Fruit fly (Drosophila melanogaster): ENCODE data around the gene CG3062.

CG3062 gene

DNA sequence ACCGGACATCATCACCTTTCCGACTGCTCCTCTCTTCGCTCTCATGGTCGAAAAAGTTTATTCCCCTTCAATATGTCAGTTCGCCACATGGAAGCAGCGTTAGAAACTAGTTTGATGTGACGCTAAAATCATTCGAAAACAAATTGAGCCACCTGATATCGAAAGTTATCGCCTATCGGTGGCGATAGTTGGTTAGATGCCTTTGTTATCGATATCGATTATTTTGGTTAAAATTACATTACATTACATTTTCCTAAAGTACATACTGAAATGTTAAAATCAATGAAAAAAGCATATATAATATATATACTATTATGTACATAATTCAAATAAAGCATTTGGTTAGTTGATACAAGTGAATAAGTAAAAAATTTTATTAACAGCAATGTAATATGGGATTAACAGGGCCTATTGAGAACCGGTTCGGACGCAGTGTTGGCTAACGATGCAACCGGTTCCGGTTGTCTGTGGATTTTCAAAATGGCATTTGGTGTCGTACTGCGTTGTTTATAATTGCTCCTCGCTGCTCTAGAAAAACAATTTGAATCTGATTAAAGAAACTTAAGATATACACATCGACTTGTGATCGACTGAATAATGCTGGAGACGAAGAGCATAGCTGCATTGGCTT is 8.7 kb downstream of the CG3062 start, which contains the start of the genes Alms1a and pon (continued):
- peak; percentile 35 for TF ChIP-seq CG2116 (GFP tag; optimal IDR thresholded peaks at IDR 0.05)
- TF ChIP-seq ato (GFP tag; IDR thresholded peaks at IDR 0.05; ENCODE audit: partially characterized antibody), result peak; percentile 90
- peak; percentile 53 for TF ChIP-seq BEAF-32 (GFP tag; optimal IDR thresholded peaks at IDR 0.05)
- peak; percentile 82 for TF ChIP-seq sna (GFP tag; IDR thresholded peaks at IDR 0.05; ENCODE audit: partially characterized antibody)
- peak; percentile 83 for TF ChIP-seq Bgb (GFP tag; IDR thresholded peaks at IDR 0.05; ENCODE audit: partially characterized antibody)
- peak; percentile 79 for TF ChIP-seq unc-4 (GFP tag; IDR thresholded peaks at IDR 0.05; ENCODE audit: partially characterized antibody)
- TF ChIP-seq trem (tag; optimal IDR thresholded peaks at IDR 0.05), result peak; percentile 17
- peak; percentile 94 for TF ChIP-seq hb (GFP tag; IDR thresholded peaks at IDR 0.05; ENCODE audit: partially characterized antibody)
- TF ChIP-seq mld (GFP tag; IDR thresholded peaks at IDR 0.05; ENCODE audit: partially characterized antibody), result peak; percentile 90
- TF ChIP-seq cg (GFP tag; optimal IDR thresholded peaks at IDR 0.05), result no peak
- TF ChIP-seq h (optimal IDR thresholded peaks at IDR 0.05), result no peak
- peak; percentile 94 for TF ChIP-seq bbx (GFP tag; IDR thresholded peaks at IDR 0.05; ENCODE audit: partially characterized antibody)
- TF ChIP-seq Med (GFP tag), result peak; percentile 23
- TF ChIP-seq YL-1 (GFP tag; optimal IDR thresholded peaks at IDR 0.05), result peak; percentile 11
- peak; percentile 38; the same call in 1 of the 2 replicates for TF ChIP-seq CG2129 (GFP tag; IDR thresholded peaks at IDR 0.05; ENCODE audit: partially characterized antibody)
- peak; percentile 60 for TF ChIP-seq stwl (tag; optimal IDR thresholded peaks at IDR 0.05)

DNA sequence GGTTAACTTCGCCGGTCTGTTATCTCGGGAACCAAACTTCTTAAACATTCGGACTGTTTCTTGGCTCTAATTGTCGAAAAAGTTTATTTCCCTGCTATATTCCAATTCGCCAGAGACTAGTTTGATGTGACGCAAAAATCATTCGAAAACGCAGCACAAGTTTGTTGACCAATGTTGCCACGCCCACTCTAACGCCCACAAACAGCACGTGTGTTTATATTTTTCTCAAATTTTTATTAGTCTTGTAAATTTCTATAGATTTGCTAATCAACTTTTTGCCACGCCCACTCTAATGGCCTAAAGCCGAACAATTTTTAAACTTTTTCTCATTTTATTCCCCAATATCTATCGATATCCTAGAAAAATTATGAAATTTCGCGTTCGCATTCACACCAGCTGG is 13.8 kb downstream of the CG3062 start, which contains the start of gene Alms1b:
TSS of gene Alms1b (minus strand) at position 101 of the 400 bp plus-strand sequence.
- no peak for TF ChIP-seq ci (GFP tag; IDR thresholded peaks at IDR 0.05)
- TF ChIP-seq CG14965 (GFP tag; optimal IDR thresholded peaks at IDR 0.05; ENCODE audit: borderline replicate concordance), result no peak
- no peak for TF ChIP-seq NfI (GFP tag; optimal IDR thresholded peaks at IDR 0.05)
- TF ChIP-seq Hmr (GFP tag; optimal IDR thresholded peaks at IDR 0.05), result no peak
- TF ChIP-seq Bteb2 (GFP tag; optimal IDR thresholded peaks at IDR 0.05), result no peak
- no peak for TF ChIP-seq CG3995 (GFP tag; optimal IDR thresholded peaks at IDR 0.05)
- no peak for TF ChIP-seq insv (GFP tag; optimal IDR thresholded peaks at IDR 0.05)
- TF ChIP-seq CG18764 (GFP tag; optimal IDR thresholded peaks at IDR 0.05), result no peak
- no peak for TF ChIP-seq wor (GFP tag; IDR thresholded peaks at IDR 0.05)
- no peak for TF ChIP-seq Atf6 (GFP tag; IDR thresholded peaks at IDR 0.05)

DNA sequence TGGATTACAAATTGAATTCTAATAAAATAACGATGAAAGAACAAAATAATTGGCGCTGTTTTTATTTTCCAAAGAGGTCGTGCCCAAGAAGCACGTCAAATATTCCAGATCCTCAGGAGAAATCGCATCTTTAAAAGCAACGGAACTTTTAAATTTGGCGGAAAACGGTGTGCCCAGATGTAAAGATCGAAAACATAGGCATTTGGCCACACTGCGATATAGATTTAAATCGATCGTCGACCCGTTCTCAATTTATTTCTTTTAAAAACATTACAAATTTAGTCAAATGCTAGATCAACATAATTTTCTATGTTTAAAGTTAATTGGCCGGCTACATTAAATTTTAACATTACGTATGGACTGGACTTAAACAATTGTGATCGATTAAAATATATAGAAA is 17.5 kb downstream of the CG3062 start:
- TF ChIP-seq Ptx1 (GFP tag; IDR thresholded peaks at IDR 0.05) (no peak), CG34224 (GFP tag; IDR thresholded peaks at IDR 0.05; ENCODE audit: partially characterized antibody) (0 out of 3 replicates have a peak, but pooled peaks have one; percentile 17), slbo (GFP tag; IDR thresholded peaks at IDR 0.05) (no peak), CG13287 (GFP tag; IDR thresholded peaks at IDR 0.05; ENCODE audit: partially characterized antibody) (peak; percentile 24; the same call in 1 of the 2 replicates), stwl (tag; optimal IDR thresholded peaks at IDR 0.05) (peak; percentile 92), aop (GFP tag; IDR thresholded peaks at IDR 0.05) (no peak), gfzf (GFP tag; optimal IDR thresholded peaks at IDR 0.05) (peak; percentile 51), CG33557 (GFP tag; optimal IDR thresholded peaks at IDR 0.05) (no peak), Dp (GFP tag; optimal IDR thresholded peaks at IDR 0.05) (peak; percentile 59), Myb (GFP tag; optimal IDR thresholded peaks at IDR 0.05) (peak; percentile 43), en (GFP tag; optimal IDR thresholded peaks at IDR 0.05) (no peak), zen2 (GFP tag; IDR thresholded peaks at IDR 0.05; ENCODE audit: partially characterized antibody) (peak; percentile 44; the same call in 2 of the 3 replicates), E2f2 (GFP tag; IDR thresholded peaks at IDR 0.05) (peak; percentile 69), Ets97D (GFP tag; optimal IDR thresholded peaks at IDR 0.05) (peak; percentile 11)

Measured in whole organism, embryonic.